Worm (Caenorhabditis elegans) whole organism, L4/young adult: ENCODE data around the gene pmk-3.

Experiments
- W03F9.2 ChIP-seq: fragments of 150-350 bp; optimal IDR thresholded peaks from 2 replicates; lab custom pipeline; 2014; ENCODE audit warnings: missing biosample characterization, missing genetic modification characterization
- dao-5 ChIP-seq: sonication (generic microtip); optimal IDR thresholded peaks from 2 replicates; lab custom pipeline; 2016; ENCODE audit warnings: missing genotype, missing genetic modification characterization, moderate library complexity, missing compliant biosample characterization
- him-1 ChIP-seq: sonication (generic microtip); optimal IDR thresholded peaks from 2 replicates; lab custom pipeline; 2016; ENCODE audit warnings: missing genotype, missing genetic modification reagents, missing genetic modification characterization, missing compliant biosample characterization

The pmk-3 gene

DNA sequence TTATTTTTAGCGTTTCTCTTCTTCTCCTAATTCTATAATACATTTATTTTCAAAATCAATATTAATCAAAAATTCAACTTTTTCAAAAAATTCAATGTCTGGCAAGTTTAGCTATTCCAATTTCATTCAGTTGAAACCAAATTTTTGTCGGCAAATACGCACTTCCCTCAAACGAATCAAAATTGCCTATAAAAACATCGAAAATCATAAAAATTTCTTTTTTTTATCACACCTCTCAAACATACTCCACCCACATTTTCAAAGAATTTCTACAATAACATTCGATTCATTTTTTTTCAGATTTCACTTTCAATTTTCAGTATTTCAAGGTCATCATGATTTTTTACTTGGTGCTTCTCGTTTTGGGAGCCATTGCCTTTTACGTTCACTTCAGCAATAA lies 20.1 kb downstream of the pmk-3 start, which contains the start of gene faah-1:
Gene faah-1 (plus strand): TSS at position 301 of the 400 bp plus-strand sequence.
- TF ChIP-seq him-1 (tag; lab: Kevin White, UChicago) (no peak), W03F9.2 (tag; lab: Kevin White, UChicago) (no peak), dao-5 (tag; lab: Kevin White, UChicago) (no peak)

DNA sequence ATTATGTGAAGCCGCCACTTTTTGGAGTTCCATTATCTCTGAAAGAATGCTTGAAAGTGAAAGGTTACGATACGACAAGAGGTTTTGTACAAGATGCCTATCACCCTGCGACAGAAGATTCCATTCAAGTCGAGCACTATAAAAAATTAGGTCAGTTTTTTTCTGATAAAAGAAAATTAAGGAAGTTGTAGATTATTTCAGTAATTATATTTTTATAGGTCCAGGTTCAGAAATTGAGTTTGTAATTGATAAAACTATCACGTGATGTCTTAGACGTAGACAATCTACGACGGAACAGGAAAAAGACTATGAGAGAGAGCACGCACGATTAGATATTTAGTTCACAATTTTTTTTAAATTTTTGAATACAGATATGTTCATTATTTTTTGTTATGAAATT lies 21.0 kb downstream of the pmk-3 start:
- TF ChIP-seq dao-5 (tag; lab: Kevin White, UChicago) = no peak
- TF ChIP-seq him-1 (tag; lab: Kevin White, UChicago) = no peak
- TF ChIP-seq W03F9.2 (tag; lab: Kevin White, UChicago) = no peak

DNA sequence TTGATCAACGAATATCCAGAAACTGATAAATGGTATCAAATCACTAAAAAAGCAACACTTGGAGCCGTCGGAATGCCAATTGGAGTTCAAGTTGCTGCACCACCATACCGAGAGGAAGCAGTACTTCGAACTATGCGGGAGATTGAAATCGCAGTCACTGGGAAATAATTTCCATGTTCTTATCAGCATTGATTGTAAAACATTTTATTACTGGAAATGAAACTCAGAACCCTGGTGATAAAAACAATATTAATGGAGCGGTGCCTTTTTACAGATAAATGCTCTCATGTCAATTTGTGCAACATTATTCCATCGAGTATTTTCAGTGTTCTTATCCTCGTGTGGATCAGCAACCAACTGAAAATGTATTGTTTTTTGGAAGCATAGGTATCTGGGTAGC lies 22.8 kb downstream of the pmk-3 start:
- TF ChIP-seq him-1 (tag; lab: Kevin White, UChicago) = no peak
- no peak for TF ChIP-seq W03F9.2 (tag; lab: Kevin White, UChicago)
- TF ChIP-seq dao-5 (tag; lab: Kevin White, UChicago) = no peak

DNA sequence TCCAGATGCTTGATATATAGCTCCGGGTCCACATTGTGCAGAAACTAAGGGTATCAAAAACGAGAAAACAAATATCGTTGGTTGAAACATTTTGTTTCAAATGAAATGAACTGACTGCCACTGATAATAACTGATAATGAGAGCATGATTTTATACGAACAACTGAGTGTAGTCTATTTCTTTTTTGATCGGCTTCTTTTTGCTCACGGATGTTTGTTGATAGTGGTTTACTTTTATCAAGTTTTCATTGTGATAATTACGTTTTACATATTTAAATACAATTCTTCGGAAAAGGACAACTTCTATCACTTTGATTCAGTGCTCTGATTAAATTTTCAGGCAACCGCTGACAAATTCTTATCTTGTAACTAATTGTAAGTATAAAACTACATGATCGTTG lies 24.7 kb downstream of the pmk-3 start, which contains the start of gene clec-51:
Gene clec-51 (minus strand): TSS at position 114 of the 400 bp plus-strand sequence.
- TF ChIP-seq W03F9.2 (tag; lab: Kevin White, UChicago) (no peak), dao-5 (tag; lab: Kevin White, UChicago) (no peak), him-1 (tag; lab: Kevin White, UChicago) (no peak)

DNA sequence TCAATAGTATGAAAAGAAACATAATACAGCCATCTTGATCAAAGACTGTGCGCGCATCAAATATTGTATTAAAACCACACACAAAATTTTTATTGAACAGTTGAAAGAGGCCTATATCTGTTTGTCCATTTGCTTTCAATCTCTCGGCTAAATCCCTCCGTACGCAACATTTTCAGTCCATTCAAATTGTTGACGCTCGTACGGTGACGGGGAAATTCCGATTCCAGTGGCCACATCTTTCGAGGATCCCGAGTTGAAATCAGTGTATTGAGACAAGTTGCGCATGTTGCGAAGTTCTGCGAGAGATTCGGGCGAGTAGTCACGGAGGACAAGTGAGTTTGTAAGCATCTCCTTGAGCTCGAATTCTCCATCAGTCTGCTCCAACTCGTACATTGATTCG lies 25.5 kb downstream of the pmk-3 start:
- no peak for TF ChIP-seq W03F9.2 (tag; lab: Kevin White, UChicago)
- TF ChIP-seq him-1 (tag; lab: Kevin White, UChicago) = no peak
- TF ChIP-seq dao-5 (tag; lab: Kevin White, UChicago) = no peak

DNA sequence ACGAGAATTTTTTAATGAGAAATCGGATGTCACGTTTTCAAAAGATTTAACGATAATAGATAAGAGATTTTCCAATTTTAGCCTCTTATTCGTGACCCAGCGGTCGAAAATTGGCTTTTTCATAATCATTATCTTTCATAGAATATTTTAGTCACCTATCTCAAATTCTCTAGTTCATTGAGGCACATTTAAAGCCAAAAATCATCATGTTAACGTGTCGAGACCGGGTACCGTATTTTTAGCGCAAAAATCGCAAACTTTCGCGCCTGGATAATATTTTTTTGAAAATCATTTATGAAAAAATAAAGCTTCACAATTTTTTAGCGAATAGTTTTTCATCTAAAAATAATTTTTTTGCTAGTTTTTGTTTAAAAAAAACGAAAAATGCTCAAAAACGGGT lies 26.9 kb downstream of the pmk-3 start, which contains the start of gene B0218.7:
Gene B0218.7 (minus strand): TSS at position 101 of the 400 bp plus-strand sequence.
- no peak for TF ChIP-seq dao-5 (tag; lab: Kevin White, UChicago)
- no peak for TF ChIP-seq him-1 (tag; lab: Kevin White, UChicago)
- no peak for TF ChIP-seq W03F9.2 (tag; lab: Kevin White, UChicago)

DNA sequence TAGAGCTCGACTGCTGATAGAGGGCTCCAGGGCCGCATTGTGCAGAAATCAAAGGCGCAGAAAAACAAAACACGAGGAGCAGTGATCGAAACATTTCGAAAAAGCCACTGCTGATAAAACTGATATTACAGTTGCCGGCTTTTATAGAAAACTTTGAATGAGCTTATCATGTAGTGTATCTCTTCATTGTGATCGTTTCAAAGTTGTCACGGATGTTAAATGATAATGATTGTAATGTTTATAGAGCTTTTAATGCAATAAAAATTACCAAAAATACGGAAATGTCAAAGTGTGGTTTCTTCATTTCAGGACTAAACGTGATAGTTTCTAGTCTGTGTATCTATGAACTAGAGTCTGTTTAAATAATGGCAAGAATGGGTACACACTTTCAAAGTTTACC lies 29.6 kb downstream of the pmk-3 start, which contains the start of gene clec-52:
Gene clec-52 (minus strand): TSS at position 101 of the 400 bp plus-strand sequence.
- no peak for TF ChIP-seq W03F9.2 (tag; lab: Kevin White, UChicago)

DNA sequence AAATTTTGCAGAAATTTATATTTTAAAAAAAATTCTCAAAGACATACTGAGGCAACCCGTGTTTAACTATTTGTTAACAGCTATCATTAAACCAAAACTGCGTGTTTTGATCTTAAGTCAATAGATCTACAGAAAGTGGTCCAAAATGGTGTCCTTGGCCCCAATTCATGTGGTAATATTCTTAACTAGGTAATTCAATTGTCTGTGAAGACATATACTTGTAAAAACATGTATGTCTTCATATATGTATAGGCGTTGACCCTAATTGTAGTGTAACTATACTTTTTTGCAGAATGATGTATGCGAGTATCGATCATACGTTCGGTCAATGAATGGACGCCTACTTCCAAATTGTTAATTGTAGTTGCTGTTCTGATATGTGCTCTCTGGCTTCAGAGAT lies 30.7 kb downstream of the pmk-3 start, which contains the start of gene C07G1.15:
Gene C07G1.15 (plus strand): TSS at position 301 of the 400 bp plus-strand sequence.
- TF ChIP-seq him-1 (tag; lab: Kevin White, UChicago) (no peak), W03F9.2 (tag; lab: Kevin White, UChicago) (no peak), dao-5 (tag; lab: Kevin White, UChicago) (no peak)

DNA sequence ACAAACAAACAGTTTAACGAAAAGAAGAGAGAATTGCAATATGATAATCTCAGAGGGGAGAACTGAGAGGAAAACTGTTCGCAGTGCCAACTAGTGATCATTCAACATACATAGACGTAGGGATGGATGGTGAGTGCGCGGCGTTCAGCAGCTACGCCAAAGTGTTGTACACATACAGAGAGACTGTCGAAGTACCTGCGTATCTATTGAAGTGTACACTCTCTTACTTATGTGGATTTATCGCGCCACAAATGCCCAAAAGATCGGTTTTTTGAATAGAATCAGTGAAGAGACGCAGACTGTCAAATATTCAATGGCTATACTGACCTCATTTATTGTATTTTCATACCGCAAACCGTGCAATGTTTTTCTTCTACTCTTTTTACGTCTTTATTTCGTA lies 31.2 kb downstream of the pmk-3 start:
- TF ChIP-seq W03F9.2 (tag; lab: Kevin White, UChicago) = no peak
- no peak for TF ChIP-seq dao-5 (tag; lab: Kevin White, UChicago)
- TF ChIP-seq him-1 (tag; lab: Kevin White, UChicago) = no peak

DNA sequence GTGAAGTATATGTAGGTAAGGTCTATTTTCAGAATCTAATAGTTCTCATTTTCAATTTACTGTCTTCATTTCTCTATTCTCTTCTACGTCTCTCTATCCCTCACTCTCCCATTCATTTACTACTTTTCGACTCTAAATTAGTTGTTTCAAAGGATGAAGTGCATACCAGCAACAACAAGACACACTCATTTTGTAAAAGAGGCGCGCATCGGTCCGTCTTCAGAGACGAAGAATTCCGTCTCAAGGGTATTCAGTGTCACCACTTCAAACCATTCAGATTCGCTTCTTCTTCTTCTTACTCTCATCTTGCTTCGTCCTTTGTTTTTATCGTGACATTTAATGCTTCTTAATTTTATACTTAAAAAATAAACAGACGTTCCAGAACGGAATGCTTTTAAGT lies 32.4 kb downstream of the pmk-3 start:
- no peak for TF ChIP-seq W03F9.2 (tag; lab: Kevin White, UChicago)
- no peak for TF ChIP-seq dao-5 (tag; lab: Kevin White, UChicago)
- no peak for TF ChIP-seq him-1 (tag; lab: Kevin White, UChicago)

DNA sequence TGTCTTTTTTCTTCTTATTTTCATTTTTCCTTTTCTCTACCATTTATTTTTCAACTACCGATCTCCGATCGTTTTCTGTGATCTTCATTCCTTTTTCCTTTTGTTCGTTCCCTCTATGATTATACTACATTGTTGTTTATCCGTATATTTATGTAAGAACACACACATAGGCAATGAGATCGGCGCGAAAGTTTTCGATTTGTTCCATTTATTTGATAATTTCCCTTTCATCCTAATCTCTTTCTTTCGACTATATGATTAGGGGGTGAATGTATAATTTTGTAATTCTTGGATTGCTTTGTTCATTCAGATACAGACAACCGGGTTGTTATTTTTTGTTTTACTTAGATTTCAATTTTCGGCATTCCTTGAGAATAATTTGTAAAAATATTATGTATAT lies 34.6 kb downstream of the pmk-3 start:
- TF ChIP-seq W03F9.2 (tag; lab: Kevin White, UChicago) = no peak
- no peak for TF ChIP-seq him-1 (tag; lab: Kevin White, UChicago)
- no peak for TF ChIP-seq dao-5 (tag; lab: Kevin White, UChicago)

DNA sequence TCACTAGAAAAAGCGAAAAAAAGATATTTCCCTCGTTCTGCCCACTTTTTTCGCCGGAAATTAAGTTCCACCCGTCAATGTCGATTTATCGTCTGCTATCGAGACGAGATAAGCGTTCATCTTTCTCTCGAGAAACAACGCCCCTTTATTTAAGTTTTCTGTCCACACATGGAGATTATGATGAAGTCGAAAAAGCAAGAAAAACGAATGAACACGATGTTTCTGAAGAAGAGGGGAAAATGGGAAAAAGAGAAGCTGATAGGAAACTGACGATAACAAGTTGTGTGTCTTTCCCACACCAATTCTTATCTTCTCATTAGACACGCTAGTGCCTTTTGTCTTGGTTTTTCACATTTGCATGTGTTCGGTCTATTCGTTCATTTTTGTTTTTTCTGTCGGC lies 35.8 kb downstream of the pmk-3 start:
- no peak for TF ChIP-seq him-1 (tag; lab: Kevin White, UChicago)
- TF ChIP-seq dao-5 (tag; lab: Kevin White, UChicago) = no peak
- no peak for TF ChIP-seq W03F9.2 (tag; lab: Kevin White, UChicago)

DNA sequence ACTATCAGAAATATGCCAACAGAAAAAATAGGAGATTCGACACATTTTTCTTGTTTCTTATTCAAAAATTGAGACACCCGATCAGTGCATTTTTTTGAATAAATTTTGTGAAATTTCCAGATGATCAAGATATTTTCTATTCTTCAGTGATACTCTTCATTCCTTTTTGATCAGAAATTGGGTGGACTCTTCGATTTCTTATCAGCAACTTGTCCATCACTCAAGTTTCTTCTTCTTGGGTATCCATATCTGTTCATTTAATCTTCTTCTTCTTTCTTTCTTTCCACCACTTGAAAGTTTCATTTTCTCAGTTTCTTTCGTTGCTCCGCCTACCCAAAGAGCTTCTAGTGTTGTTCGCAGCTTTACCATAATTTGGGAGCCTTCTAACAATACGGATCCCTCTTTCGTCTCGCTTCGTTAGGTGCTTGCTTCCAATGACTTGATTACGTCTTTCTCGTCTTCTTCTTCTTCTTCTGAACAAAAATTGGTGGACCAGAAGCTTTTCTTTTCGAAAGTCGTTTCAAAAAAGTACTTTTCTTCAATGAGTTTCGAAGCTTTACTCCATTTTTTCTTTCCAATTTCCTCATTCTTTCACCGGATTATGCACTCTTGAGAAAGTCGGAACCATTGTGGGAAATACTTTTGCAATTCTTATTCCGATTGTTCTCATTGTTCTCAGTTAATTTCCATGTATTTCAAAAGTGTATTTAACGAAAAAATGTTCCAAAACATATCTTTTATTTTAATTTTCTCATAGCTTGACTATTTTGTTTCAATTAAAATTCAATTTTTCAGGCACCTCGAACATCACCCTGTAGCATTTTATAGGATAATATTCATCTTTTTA lies 36.9 kb downstream of the pmk-3 start, which contains the start of gene pct-1:
Gene pct-1 (plus strand): TSS at position 797 of the 847 bp plus-strand sequence.
- TF ChIP-seq him-1 (tag; lab: Kevin White, UChicago) (no peak), W03F9.2 (tag; lab: Kevin White, UChicago) (no peak), dao-5 (tag; lab: Kevin White, UChicago) (no peak)
